Worm (Caenorhabditis elegans) whole organism, L3 larva: ENCODE data around the gene Y41C4A.11.

Source experiments
- R02D3.7 ChIP-seq: fragments of 150-350 bp; optimal IDR thresholded peaks from 2 replicates; lab custom pipeline; 2014; ENCODE audit warnings: missing biosample characterization, missing genetic modification characterization
- ZK546.5 ChIP-seq: sonication (generic microtip); optimal IDR thresholded peaks from 2 replicates; lab custom pipeline; 2017; ENCODE audit warnings: missing biosample characterization, missing genetic modification characterization
- aly-2 ChIP-seq: fragments of 150-350 bp; optimal IDR thresholded peaks from 2 replicates; lab custom pipeline; 2014; ENCODE audit warnings: missing biosample characterization, missing genetic modification characterization
- ama-1 ChIP-seq: fragments of 150-350 bp; optimal IDR thresholded peaks from 2 replicates; lab custom pipeline; 2018
- ceh-28 ChIP-seq: fragments of 150-350 bp; optimal IDR thresholded peaks from 2 replicates; lab custom pipeline; 2014; ENCODE audit warnings: missing biosample characterization, missing genetic modification reagents, missing genetic modification characterization
- ceh-82 ChIP-seq: fragments of 150-350 bp; optimal IDR thresholded peaks from 2 replicates; lab custom pipeline; 2014; ENCODE audit warnings: missing biosample characterization, missing genetic modification characterization
- ceh-9 ChIP-seq: sonication (generic microtip); optimal IDR thresholded peaks from 2 replicates; lab custom pipeline; 2018; ENCODE audit warnings: missing biosample characterization, missing genetic modification characterization
- daf-12 ChIP-seq: fragments of 150-350 bp; optimal IDR thresholded peaks from 2 replicates; lab custom pipeline; 2014; ENCODE audit warnings: missing biosample characterization, missing genetic modification reagents, missing genetic modification characterization
- egl-27 ChIP-seq: sonication (generic microtip); optimal IDR thresholded peaks from 4 replicates; lab custom pipeline; 2017; ENCODE audit warnings: missing biosample characterization, missing genetic modification reagents, missing genetic modification characterization
- elt-2 ChIP-seq: sonication (generic microtip); optimal IDR thresholded peaks from 2 replicates; lab custom pipeline; 2016; ENCODE audit warnings: missing genetic modification reagents, mild to moderate bottlenecking, missing genetic modification characterization, missing compliant biosample characterization
- elt-3 ChIP-seq, 3 experiments: fragments of 150-350 bp in 1 of 3; sonication (generic microtip) in 2 of 3; optimal IDR thresholded peaks; 2 replicates in 2 of 3; 4 replicates in 1 of 3; lab custom pipeline; 2014 to 2017; ENCODE audit warnings: missing biosample characterization in 3 of 3, missing genetic modification characterization in 3 of 3
- eor-1 ChIP-seq, 2 experiments: fragments of 150-350 bp; optimal IDR thresholded peaks; 2 replicates each; lab custom pipeline; 2014 to 2018; ENCODE audit warnings: missing biosample characterization in 2 of 2, missing genetic modification characterization in 2 of 2
- fkh-10 ChIP-seq: sonication (generic microtip); optimal IDR thresholded peaks from 2 replicates; lab custom pipeline; 2017; ENCODE audit warnings: missing biosample characterization, missing genetic modification reagents, missing genetic modification characterization
- fos-1 ChIP-seq: fragments of 150-350 bp; optimal IDR thresholded peaks from 2 replicates; lab custom pipeline; 2014; ENCODE audit warnings: missing biosample characterization, missing genetic modification characterization
- hmg-11 ChIP-seq: sonication (generic microtip); optimal IDR thresholded peaks from 2 replicates; lab custom pipeline; 2016; ENCODE audit warnings: missing genetic modification characterization, missing compliant biosample characterization
- jun-1 ChIP-seq: fragments of 150-350 bp; optimal IDR thresholded peaks from 2 replicates; lab custom pipeline; 2014; ENCODE audit warnings: missing biosample characterization, missing genetic modification reagents, missing genetic modification characterization
- lin-15B ChIP-seq: fragments of 150-350 bp; optimal IDR thresholded peaks from 2 replicates; lab custom pipeline; 2014; ENCODE audit warnings: missing biosample characterization, missing genetic modification characterization
- lin-39 ChIP-seq: fragments of 150-350 bp; optimal IDR thresholded peaks from 2 replicates; lab custom pipeline; 2018; ENCODE audit warnings: missing biosample characterization, missing genetic modification reagents, missing genetic modification characterization
- lsy-12 ChIP-seq: sonication (generic microtip); optimal IDR thresholded peaks from 2 replicates; lab custom pipeline; 2016; ENCODE audit warnings: mild to moderate bottlenecking, missing genetic modification characterization, missing compliant biosample characterization
- mdl-1 ChIP-seq: fragments of 150-350 bp; optimal IDR thresholded peaks from 2 replicates; lab custom pipeline; 2014; ENCODE audit warnings: missing biosample characterization, missing genetic modification characterization
- mml-1 ChIP-seq: fragments of 150-350 bp; sonication (generic microtip); optimal IDR thresholded peaks from 3 replicates; lab custom pipeline; 2014; ENCODE audit warnings: missing biosample characterization, missing genetic modification characterization
- nfya-1 ChIP-seq: sonication (generic microtip); optimal IDR thresholded peaks from 2 replicates; lab custom pipeline; 2017; ENCODE audit warnings: missing genetic modification characterization, mild to moderate bottlenecking, missing compliant biosample characterization, antibody characterized with exemption, moderate library complexity; ENCODE audit not compliant: insufficient read depth
- nhr-11 ChIP-seq: fragments of 150-350 bp; optimal IDR thresholded peaks from 2 replicates; lab custom pipeline; 2014; ENCODE audit warnings: missing biosample characterization, missing genetic modification characterization
- nhr-12 ChIP-seq: fragments of 150-350 bp; optimal IDR thresholded peaks from 2 replicates; lab custom pipeline; 2014; ENCODE audit warnings: missing biosample characterization, missing genetic modification characterization
- nhr-23 ChIP-seq: fragments of 150-350 bp; optimal IDR thresholded peaks from 2 replicates; lab custom pipeline; 2014; ENCODE audit warnings: missing biosample characterization, missing genetic modification reagents, missing genetic modification characterization
- nhr-237 ChIP-seq: fragments of 150-350 bp; optimal IDR thresholded peaks from 2 replicates; lab custom pipeline; 2014; ENCODE audit warnings: missing biosample characterization, missing genetic modification characterization
- nhr-25 ChIP-seq: sonication (generic microtip); optimal IDR thresholded peaks from 2 replicates; lab custom pipeline; 2017; ENCODE audit warnings: missing biosample characterization, missing genetic modification characterization
- nhr-28 ChIP-seq: fragments of 150-350 bp; optimal IDR thresholded peaks from 2 replicates; lab custom pipeline; 2014; ENCODE audit warnings: missing biosample characterization, missing genetic modification characterization
- nhr-43 ChIP-seq: sonication (generic microtip); optimal IDR thresholded peaks from 2 replicates; lab custom pipeline; 2016; ENCODE audit warnings: mild to moderate bottlenecking, missing genetic modification characterization, missing compliant biosample characterization; ENCODE audit not compliant: poor library complexity, severe bottlenecking
- nhr-67 ChIP-seq: fragments of 150-350 bp; optimal IDR thresholded peaks from 2 replicates; lab custom pipeline; 2014; ENCODE audit warnings: missing biosample characterization, missing genetic modification characterization
- nhr-76 ChIP-seq: fragments of 150-350 bp; sonication (generic microtip); optimal IDR thresholded peaks from 5 replicates; lab custom pipeline; 2014; ENCODE audit warnings: missing biosample characterization, missing genetic modification characterization
- pha-4 ChIP-seq: fragments of 150-350 bp; optimal IDR thresholded peaks from 2 replicates; lab custom pipeline; 2014; ENCODE audit warnings: missing biosample characterization, missing genetic modification reagents, missing genetic modification characterization
- pqm-1 ChIP-seq: fragments of 150-350 bp; optimal IDR thresholded peaks from 2 replicates; lab custom pipeline; 2017; ENCODE audit warnings: missing biosample characterization, missing genetic modification characterization, inconsistent platforms
- sea-2 ChIP-seq: fragments of 150-350 bp; sonication (generic microtip); optimal IDR thresholded peaks from 4 replicates; lab custom pipeline; 2014; ENCODE audit warnings: missing biosample characterization, missing genetic modification reagents, missing genetic modification characterization
- skn-1 ChIP-seq: fragments of 150-350 bp; optimal IDR thresholded peaks from 2 replicates; lab custom pipeline; 2014; ENCODE audit warnings: missing biosample characterization, missing genetic modification characterization
- snpc-4 ChIP-seq: fragments of 150-350 bp; optimal IDR thresholded peaks from 2 replicates; lab custom pipeline; 2014; ENCODE audit warnings: missing biosample characterization, missing genetic modification characterization
- tbx-2 ChIP-seq: sonication (generic microtip); optimal IDR thresholded peaks from 2 replicates; lab custom pipeline; 2016; ENCODE audit warnings: mild to moderate bottlenecking, missing genetic modification characterization, missing compliant biosample characterization
- unc-39 ChIP-seq: sonication (generic microtip); optimal IDR thresholded peaks from 4 replicates; lab custom pipeline; 2017; ENCODE audit warnings: missing biosample characterization, missing genetic modification characterization
- unc-62 ChIP-seq: fragments of 150-350 bp; sonication (generic microtip); optimal IDR thresholded peaks from 4 replicates; lab custom pipeline; 2014; ENCODE audit warnings: missing biosample characterization, missing genetic modification reagents, missing genetic modification characterization
- zag-1 ChIP-seq: fragments of 150-350 bp; optimal IDR thresholded peaks from 2 replicates; lab custom pipeline; 2014; ENCODE audit warnings: missing biosample characterization, missing genetic modification characterization
- ztf-11 ChIP-seq: fragments of 150-350 bp; optimal IDR thresholded peaks from 2 replicates; lab custom pipeline; 2014; ENCODE audit warnings: missing biosample characterization, missing genetic modification characterization

The Y41C4A.11 gene

ce11 chrIII:11719400-11719875, at the start of gene Y41C4A.11, which contains the start of gene elb-1:
Gene Y41C4A.11 (plus strand): TSS chrIII:11719860.
Gene elb-1 (minus strand): TSS chrIII:11719450.
- TF ChIP-seq nhr-76 (no peak), egl-27 (no peak), snpc-4 (peak; percentile 42), ceh-82 (no peak), fos-1 (tag; lab: Kevin White, UChicago) (no peak), ceh-28 (tag; lab: Kevin White, UChicago) (peak; percentile 37), ama-1 (no peak), nhr-67 (tag; lab: Kevin White, UChicago) (no peak), R02D3.7 (tag; lab: Kevin White, UChicago) (no peak), jun-1 (tag; lab: Kevin White, UChicago) (no peak), ZK546.5 (no peak), elt-2 (tag; lab: Kevin White, UChicago) (peak; percentile 25), tbx-2 (tag; lab: Kevin White, UChicago) (peak; percentile 7), pha-4 (tag; lab: Kevin White, UChicago) (peak; percentile 98), nhr-11 (no peak), skn-1 (peak; percentile 3), unc-39 (tag; lab: Kevin White, UChicago) (no peak), ceh-9 (tag; lab: Kevin White, UChicago) (no peak), mdl-1 (no peak), nhr-12 (tag; lab: Kevin White, UChicago) (no peak), nhr-23 (tag; lab: Kevin White, UChicago) (peak; percentile 55), sea-2 (GFP tag; lab: Kevin White, UChicago) (no peak), zag-1 (tag; lab: Kevin White, UChicago) (no peak), nhr-25 (tag; lab: Kevin White, UChicago) (peak; percentile 47), hmg-11 (tag; lab: Kevin White, UChicago) (peak; percentile 85), nhr-28 (no peak), lin-15B (peak; percentile 81), daf-12 (tag; lab: Kevin White, UChicago) (no peak), unc-62 (GFP tag; lab: Kevin White, UChicago) (no peak), nhr-237 (no peak), eor-1 (tag; optimal IDR thresholded peaks at IDR 0.05; lab: Kevin White, UChicago) (no peak), nfya-1 (peak; percentile 64), ztf-11 (tag; lab: Kevin White, UChicago) (no peak), lin-39 (peak; percentile 9), elt-3 (tag; optimal IDR thresholded peaks at IDR 0.05; lab: Kevin White, UChicago) (no peak), nhr-43 (no peak), mml-1 (no peak), pqm-1 (no peak), aly-2 (tag; lab: Kevin White, UChicago) (no peak)

ce11 chrIII:11680514-11680913, 39.1 kb upstream of the Y41C4A.11 start:
- TF ChIP-seq nhr-25 (tag; lab: Kevin White, UChicago) (no peak), ZK546.5 (no peak), daf-12 (tag; lab: Kevin White, UChicago) (no peak), pqm-1 (no peak), mdl-1 (no peak), nhr-23 (tag; lab: Kevin White, UChicago) (no peak), aly-2 (tag; lab: Kevin White, UChicago) (no peak), mml-1 (no peak), R02D3.7 (tag; lab: Kevin White, UChicago) (no peak), lin-39 (no peak), nhr-28 (no peak), lsy-12 (no peak), nhr-76 (no peak), ceh-9 (tag; lab: Kevin White, UChicago) (no peak), ceh-82 (no peak)

DNA sequence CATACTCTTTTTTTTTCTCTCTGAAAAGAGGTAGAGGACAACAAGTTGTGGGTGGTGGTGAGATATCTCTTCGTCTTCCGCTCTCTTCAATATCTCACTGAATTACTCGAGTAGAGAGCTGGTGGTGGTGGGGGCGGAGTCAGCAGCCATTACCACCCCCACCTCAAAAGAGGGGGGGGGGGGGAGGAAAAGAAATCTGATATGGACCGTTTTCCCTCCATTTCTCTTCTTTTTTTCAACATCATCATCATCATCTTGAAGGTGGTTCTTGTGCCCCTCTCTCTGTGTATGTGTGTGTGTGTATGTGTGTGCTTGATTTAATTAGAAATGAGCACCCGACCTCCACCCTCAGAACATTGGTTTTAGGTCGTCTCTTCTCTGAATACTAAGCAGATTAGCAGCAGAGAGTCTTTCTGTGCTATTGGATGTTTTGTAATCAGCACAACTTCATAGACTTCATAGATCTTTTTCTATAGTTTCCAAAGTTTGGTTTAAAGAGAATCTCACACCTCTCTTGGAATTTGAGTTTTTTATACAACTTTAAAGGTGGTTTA, 38.1 kb upstream of the Y41C4A.11 start:
- TF ChIP-seq skn-1 (no peak), elt-3 (tag; optimal IDR thresholded peaks at IDR 0.05; lab: Kevin White, UChicago) (no peak), jun-1 (tag; lab: Kevin White, UChicago) (no peak), eor-1 (tag; optimal IDR thresholded peaks at IDR 0.05; lab: Kevin White, UChicago) (no peak), zag-1 (tag; lab: Kevin White, UChicago) (no peak), nhr-67 (tag; lab: Kevin White, UChicago) (no peak), lsy-12 (no peak), aly-2 (tag; lab: Kevin White, UChicago) (no peak), fkh-10 (GFP tag; lab: Kevin White, UChicago) (no peak), mdl-1 (no peak)
